Worm (Caenorhabditis elegans) whole organism, L4 larva: ENCODE data around the gene F56H9.6.
A peak's percentile ranks its signal among the peaks of the same experiment; 100 is the strongest.

Experiments
- F10B5.3 ChIP-seq: sonication (generic microtip); optimal IDR thresholded peaks from 2 replicates; lab custom pipeline; 2016; ENCODE audit warnings: mild to moderate bottlenecking, missing genetic modification characterization, missing compliant biosample characterization
- T20F7.1 ChIP-seq: fragments of 200-800 bp; sonication (Bioruptor generic); optimal IDR thresholded peaks from 2 replicates; lab custom pipeline; 2018; ENCODE audit warnings: mild to moderate bottlenecking, missing genetic modification characterization, missing compliant biosample characterization
- T26A8.4 ChIP-seq: fragments of 200-800 bp; sonication (Bioruptor generic); IDR thresholded peaks from 2 replicates; pipeline ENCODE4 v1.3.6; 2022; ENCODE audit warnings: missing genetic modification characterization, missing compliant biosample characterization
- Y105C5A.15 ChIP-seq: fragments of 200-800 bp; sonication (Bioruptor generic); IDR thresholded peaks from 2 replicates; pipeline ENCODE4 v1.3.6; 2022; ENCODE audit warnings: missing genetic modification characterization, missing compliant biosample characterization
- ZK337.2 ChIP-seq: fragments of 200-800 bp; sonication (Bioruptor generic); IDR thresholded peaks from 2 replicates; pipeline ENCODE4 v1.3.6; 2022; ENCODE audit warnings: missing genetic modification reagents, missing genetic modification characterization, missing compliant biosample characterization
- aha-1 ChIP-seq: fragments of 150-350 bp; peaks from one replicate; lab custom pipeline; 2014; ENCODE audit warnings: missing biosample characterization, missing genetic modification characterization
- aly-2 ChIP-seq: sonication (generic microtip); optimal IDR thresholded peaks from 2 replicates; lab custom pipeline; 2018; ENCODE audit warnings: missing biosample characterization, missing genetic modification characterization
- ama-1 ChIP-seq: fragments of 150-350 bp; optimal IDR thresholded peaks from 2 replicates; lab custom pipeline; 2014; ENCODE audit warnings: inconsistent platforms, mixed read lengths
- ceh-44 ChIP-seq: fragments of 200-800 bp; sonication (Bioruptor generic); IDR thresholded peaks from 2 replicates; pipeline ENCODE4 v1.3.6; 2022; ENCODE audit warnings: missing genetic modification reagents, missing genetic modification characterization, missing compliant biosample characterization
- ceh-82 ChIP-seq: sonication (generic microtip); optimal IDR thresholded peaks from 2 replicates; lab custom pipeline; 2017; ENCODE audit warnings: missing biosample characterization, missing genetic modification characterization
- daf-8 ChIP-seq: fragments of 200-800 bp; sonication (Bioruptor generic); IDR thresholded peaks from 2 replicates; pipeline ENCODE4 v1.3.6; 2022; ENCODE audit warnings: missing genetic modification characterization, missing compliant biosample characterization
- dpl-1 ChIP-seq: fragments of 150-350 bp; optimal IDR thresholded peaks from 2 replicates; lab custom pipeline; 2014; ENCODE audit warnings: missing biosample characterization, missing genetic modification reagents, missing genetic modification characterization
- dve-1 ChIP-seq: sonication (generic microtip); optimal IDR thresholded peaks from 2 replicates; lab custom pipeline; 2017; ENCODE audit warnings: antibody characterized with exemption, mild to moderate bottlenecking, missing genetic modification characterization, missing compliant biosample characterization; ENCODE audit not compliant: insufficient read depth
- egl-43 ChIP-seq: fragments of 200-800 bp; sonication (Bioruptor generic); IDR thresholded peaks from 2 replicates; pipeline ENCODE4 v1.3.6; 2022; ENCODE audit warnings: missing genetic modification reagents, missing genetic modification characterization, missing compliant biosample characterization
- hmg-1.1 ChIP-seq: fragments of 200-800 bp; sonication (Bioruptor generic); IDR thresholded peaks from 2 replicates; pipeline ENCODE4 v1.3.6; 2022; ENCODE audit warnings: missing genetic modification reagents, missing genetic modification characterization, missing compliant biosample characterization
- jun-1 ChIP-seq: fragments of 150-350 bp; optimal IDR thresholded peaks from 2 replicates; lab custom pipeline; 2014; ENCODE audit warnings: missing biosample characterization, missing genetic modification reagents, missing genetic modification characterization
- lin-1 ChIP-seq: fragments of 200-800 bp; sonication (Bioruptor generic); IDR thresholded peaks from 2 replicates; pipeline ENCODE4 v1.3.6; 2022; ENCODE audit warnings: missing genetic modification reagents, missing genetic modification characterization, missing compliant biosample characterization
- lin-15B ChIP-seq: fragments of 150-350 bp; sonication (generic microtip); optimal IDR thresholded peaks from 3 replicates; lab custom pipeline; 2014; ENCODE audit warnings: missing biosample characterization, missing genetic modification characterization
- madf-9 ChIP-seq: fragments of 200-800 bp; sonication (Bioruptor generic); conservative IDR thresholded peaks from 2 replicates; pipeline ENCODE4 v1.3.6; 2022; ENCODE audit warnings: missing genetic modification reagents, missing genetic modification characterization, missing compliant biosample characterization
- mxl-2 ChIP-seq: fragments of 200-800 bp; sonication (Bioruptor generic); conservative IDR thresholded peaks from 2 replicates; pipeline ENCODE4 v1.3.6; 2022; ENCODE audit warnings: missing genetic modification reagents, missing genetic modification characterization, missing compliant biosample characterization
- nhr-10 ChIP-seq: fragments of 150-350 bp; optimal IDR thresholded peaks from 2 replicates; lab custom pipeline; 2014; ENCODE audit warnings: missing biosample characterization, missing genetic modification characterization
- nhr-11 ChIP-seq: fragments of 150-350 bp; optimal IDR thresholded peaks from 2 replicates; lab custom pipeline; 2014; ENCODE audit warnings: missing biosample characterization, missing genetic modification characterization
- nhr-237 ChIP-seq: sonication (generic microtip); optimal IDR thresholded peaks from 2 replicates; lab custom pipeline; 2017; ENCODE audit warnings: missing biosample characterization, missing genetic modification characterization
- nhr-28 ChIP-seq: fragments of 150-350 bp; optimal IDR thresholded peaks from 2 replicates; lab custom pipeline; 2014; ENCODE audit warnings: missing biosample characterization, missing genetic modification characterization
- nhr-41 ChIP-seq: fragments of 200-800 bp; sonication (Bioruptor generic); IDR thresholded peaks from 2 replicates; pipeline ENCODE4 v1.3.6; 2022; ENCODE audit warnings: missing genetic modification reagents, missing genetic modification characterization, missing compliant biosample characterization
- nhr-6 ChIP-seq: fragments of 150-350 bp; optimal IDR thresholded peaks from 2 replicates; lab custom pipeline; 2014; ENCODE audit warnings: missing biosample characterization, missing genetic modification characterization
- nhr-77 ChIP-seq: fragments of 150-350 bp; optimal IDR thresholded peaks from 2 replicates; lab custom pipeline; 2014; ENCODE audit warnings: missing biosample characterization, missing genetic modification characterization
- pha-4 ChIP-seq, 2 experiments: fragments of 150-350 bp in 1 of 2; fragments of 200-800 bp in 1 of 2; sonication (Bioruptor generic) in 1 of 2; IDR thresholded peaks in 1 of 2; optimal IDR thresholded peaks in 1 of 2; 2 replicates each; pipeline versions ENCODE4 v1.3.6 to Lab custom; 2014 to 2022; ENCODE audit warnings: missing genetic modification characterization in 2 of 2, missing genetic modification reagents in 2 of 2, missing biosample characterization in 1 of 2, missing compliant biosample characterization in 1 of 2
- pqm-1 ChIP-seq: sonication (generic microtip); optimal IDR thresholded peaks from 2 replicates; lab custom pipeline; 2017; ENCODE audit warnings: missing biosample characterization, missing genetic modification characterization
- sdz-12 ChIP-seq: fragments of 200-800 bp; sonication (Bioruptor generic); optimal IDR thresholded peaks from 2 replicates; lab custom pipeline; 2018; ENCODE audit warnings: mild to moderate bottlenecking, missing genetic modification characterization, missing compliant biosample characterization
- snpc-1.2 ChIP-seq: fragments of 200-800 bp; sonication (Bioruptor generic); IDR thresholded peaks from 2 replicates; pipeline ENCODE4 v1.3.6; 2022; ENCODE audit warnings: missing genetic modification reagents, missing genetic modification characterization, missing compliant biosample characterization
- snpc-4 ChIP-seq: fragments of 150-350 bp; optimal IDR thresholded peaks from 2 replicates; lab custom pipeline; 2014; ENCODE audit warnings: missing biosample characterization, missing genetic modification characterization
- tra-1 ChIP-seq: fragments of 200-800 bp; sonication (Bioruptor generic); IDR thresholded peaks from 2 replicates; pipeline ENCODE4 v1.3.6; 2022; ENCODE audit warnings: missing genetic modification reagents, missing genetic modification characterization, missing compliant biosample characterization
- unc-130 ChIP-seq: sonication (generic microtip); optimal IDR thresholded peaks from 2 replicates; lab custom pipeline; 2016; ENCODE audit warnings: missing genetic modification reagents, missing genetic modification characterization, missing compliant biosample characterization
- unc-62 ChIP-seq, 3 experiments: fragments of 150-350 bp in 1 of 3; sonication (generic microtip); optimal IDR thresholded peaks in 2 of 3; peaks in 1 of 3; 1 replicate in 1 of 3; 2 replicates in 2 of 3; lab custom pipeline; 2014 to 2017; ENCODE audit warnings: missing biosample characterization in 3 of 3, missing genetic modification characterization in 3 of 3, missing genetic modification reagents in 3 of 3, missing genotype in 1 of 3
- zag-1 ChIP-seq: fragments of 150-350 bp; optimal IDR thresholded peaks from 2 replicates; lab custom pipeline; 2014; ENCODE audit warnings: missing biosample characterization, missing genetic modification characterization
- zip-11 ChIP-seq: fragments of 200-800 bp; sonication (Bioruptor generic); IDR thresholded peaks from 2 replicates; pipeline ENCODE4 v1.3.6; 2022; ENCODE audit warnings: missing genetic modification characterization, missing compliant biosample characterization
- ztf-11 ChIP-seq: fragments of 150-350 bp; optimal IDR thresholded peaks from 2 replicates; lab custom pipeline; 2014; ENCODE audit warnings: missing biosample characterization, missing genetic modification characterization

Gene F56H9.6

DNA sequence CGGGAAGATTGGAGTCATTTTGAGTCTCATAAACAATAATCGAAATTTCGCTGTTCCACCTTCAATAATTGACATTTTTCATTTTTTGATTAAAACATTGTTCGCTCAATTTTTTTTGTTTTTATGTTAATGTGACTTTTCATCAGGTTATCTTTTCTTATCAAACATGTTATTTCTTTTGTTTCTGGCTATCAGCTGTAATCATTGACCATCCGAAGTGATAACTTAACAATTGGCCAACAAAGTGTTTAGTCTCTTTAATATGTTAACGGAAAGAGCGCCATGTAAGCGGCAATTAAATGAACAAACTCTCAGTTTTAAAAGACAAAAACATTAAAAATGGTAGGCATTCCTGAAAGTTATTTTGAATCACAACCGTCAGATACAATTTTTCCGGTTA, 4.4 kb upstream of the F56H9.6 start:
- TF ChIP-seq daf-8 (GFP tag; lab: Robert Waterston, UW) (no peak), ama-1 (lab: Kevin White, UChicago) (no peak), T26A8.4 (GFP tag; lab: Robert Waterston, UW) (no peak), pqm-1 (tag; lab: Kevin White, UChicago) (peak; percentile 45), lin-15B (tag; lab: Kevin White, UChicago) (no peak), nhr-28 (peak; percentile 36), nhr-10 (tag; lab: Kevin White, UChicago) (no peak)

DNA sequence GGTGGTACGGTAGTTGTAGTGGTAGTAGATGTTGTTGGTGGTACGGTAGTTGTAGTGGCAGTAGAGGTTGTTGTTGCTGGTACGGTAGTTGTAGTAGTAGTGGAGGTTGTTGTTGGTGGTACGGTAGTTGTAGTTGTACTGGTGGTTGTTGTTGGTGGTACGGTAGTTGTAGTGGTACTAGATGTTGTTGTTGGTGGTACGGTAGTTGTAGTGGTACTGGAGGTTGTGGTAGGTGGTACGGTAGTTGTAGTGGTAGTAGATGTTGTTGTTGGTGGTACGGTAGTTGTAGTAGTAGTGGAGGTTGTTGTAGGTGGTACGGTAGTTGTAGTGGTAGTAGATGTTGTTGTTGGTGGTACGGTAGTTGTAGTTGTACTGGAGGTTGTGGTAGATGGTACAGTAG, 3.4 kb upstream of the F56H9.6 start:
- TF ChIP-seq nhr-10 (tag; lab: Kevin White, UChicago) (no peak), Y105C5A.15 (GFP tag; lab: Robert Waterston, UW) (no peak), nhr-237 (tag; lab: Kevin White, UChicago) (no peak), egl-43 (no peak), T20F7.1 (GFP tag; lab: Kevin White, UChicago) (no peak), nhr-77 (tag; lab: Kevin White, UChicago) (no peak), lin-1 (GFP tag; lab: Robert Waterston, UW) (no peak), hmg-1.1 (GFP tag; lab: Robert Waterston, UW) (no peak), madf-9 (GFP tag; lab: Robert Waterston, UW) (no peak), unc-62 (GFP tag; optimal IDR thresholded peaks at IDR 0.05 in 1 of 2; lab: Kevin White, UChicago) (no peak), unc-62 (tag; optimal IDR thresholded peaks at IDR 0.05; lab: Kevin White, UChicago) (no peak), nhr-41 (GFP tag; lab: Robert Waterston, UW) (no peak), tra-1 (GFP tag; lab: Robert Waterston, UW) (no peak), sdz-12 (GFP tag; lab: Kevin White, UChicago) (no peak), zip-11 (no peak), ceh-44 (GFP tag; lab: Robert Waterston, UW) (no peak), mxl-2 (GFP tag; lab: Robert Waterston, UW) (no peak), snpc-4 (no peak), daf-8 (GFP tag; lab: Robert Waterston, UW) (no peak)

DNA sequence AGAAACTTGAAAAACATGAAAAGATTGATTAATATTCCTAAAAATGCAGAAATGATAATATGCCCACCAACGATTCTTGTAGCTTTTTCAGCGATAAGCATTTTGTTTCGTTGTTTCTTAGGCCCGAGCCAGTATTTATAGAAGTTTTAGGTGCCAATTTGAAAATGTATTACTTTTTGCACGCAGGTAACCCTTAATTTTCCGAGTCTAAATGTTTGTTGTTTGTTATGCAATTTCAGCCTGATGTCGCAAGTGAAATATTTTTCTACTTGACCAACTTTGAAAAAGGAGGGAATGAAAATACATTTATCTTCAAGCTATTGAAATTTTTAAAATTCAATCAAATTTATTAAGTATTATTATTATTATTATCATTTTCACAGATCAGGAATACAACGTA, 2.4 kb upstream of the F56H9.6 start, which contains the start of gene srx-113:
TSS of gene srx-113 (minus strand) at position 101 of the 400 bp plus-strand sequence.
- no peak for TF ChIP-seq sdz-12 (GFP tag; lab: Kevin White, UChicago)
- no peak for TF ChIP-seq ZK337.2 (GFP tag; lab: Robert Waterston, UW)
- no peak for TF ChIP-seq dpl-1
- TF ChIP-seq unc-130 (GFP tag; lab: Kevin White, UChicago) = no peak
- no peak for TF ChIP-seq zag-1 (tag; lab: Kevin White, UChicago)
- no peak for TF ChIP-seq aha-1 (tag; lab: Kevin White, UChicago)
- TF ChIP-seq F10B5.3 (tag; lab: Kevin White, UChicago) = no peak
- TF ChIP-seq dve-1 (tag; lab: Kevin White, UChicago) = no peak
- TF ChIP-seq snpc-1.2 = no peak
- no peak for TF ChIP-seq nhr-6 (tag; lab: Kevin White, UChicago)
- no peak for TF ChIP-seq daf-8 (GFP tag; lab: Robert Waterston, UW)
- no peak for TF ChIP-seq T26A8.4 (GFP tag; lab: Robert Waterston, UW)
- TF ChIP-seq tra-1 (GFP tag; lab: Robert Waterston, UW) = no peak
- TF ChIP-seq pha-4 (GFP tag; IDR thresholded peaks at IDR 0.05; lab: Robert Waterston, UW) = no peak
- no peak for TF ChIP-seq pha-4 (tag; optimal IDR thresholded peaks at IDR 0.05; lab: Kevin White, UChicago)
- no peak for TF ChIP-seq ztf-11 (tag; lab: Kevin White, UChicago)
- TF ChIP-seq nhr-237 (tag; lab: Kevin White, UChicago) = no peak
- TF ChIP-seq nhr-11 = no peak
- no peak for TF ChIP-seq aly-2 (tag; lab: Kevin White, UChicago)
- no peak for TF ChIP-seq jun-1 (tag; lab: Kevin White, UChicago)
- TF ChIP-seq ceh-82 = no peak
- TF ChIP-seq, all 104 proteins: peak for 0
